Worm (Caenorhabditis elegans) whole organism, L3 larva: ENCODE data around the gene F25H9.6.

Experiments
- ama-1 ChIP-seq: fragments of 150-350 bp; optimal IDR thresholded peaks from 2 replicates; lab custom pipeline; 2018
- elt-2 ChIP-seq: sonication (generic microtip); optimal IDR thresholded peaks from 2 replicates; lab custom pipeline; 2016; ENCODE audit warnings: missing genetic modification reagents, mild to moderate bottlenecking, missing genetic modification characterization, missing compliant biosample characterization
- elt-3 ChIP-seq, 3 experiments: fragments of 150-350 bp in 1 of 3; sonication (generic microtip) in 2 of 3; optimal IDR thresholded peaks; 2 replicates in 2 of 3; 4 replicates in 1 of 3; lab custom pipeline; 2014 to 2017; ENCODE audit warnings: missing biosample characterization in 3 of 3, missing genetic modification characterization in 3 of 3
- lin-15B ChIP-seq: fragments of 150-350 bp; optimal IDR thresholded peaks from 2 replicates; lab custom pipeline; 2014; ENCODE audit warnings: missing biosample characterization, missing genetic modification characterization
- lin-39 ChIP-seq: fragments of 150-350 bp; optimal IDR thresholded peaks from 2 replicates; lab custom pipeline; 2018; ENCODE audit warnings: missing biosample characterization, missing genetic modification reagents, missing genetic modification characterization
- mdl-1 ChIP-seq: fragments of 150-350 bp; optimal IDR thresholded peaks from 2 replicates; lab custom pipeline; 2014; ENCODE audit warnings: missing biosample characterization, missing genetic modification characterization
- nfya-1 ChIP-seq: sonication (generic microtip); optimal IDR thresholded peaks from 2 replicates; lab custom pipeline; 2017; ENCODE audit warnings: missing genetic modification characterization, mild to moderate bottlenecking, missing compliant biosample characterization, antibody characterized with exemption, moderate library complexity; ENCODE audit not compliant: insufficient read depth
- nhr-11 ChIP-seq: fragments of 150-350 bp; optimal IDR thresholded peaks from 2 replicates; lab custom pipeline; 2014; ENCODE audit warnings: missing biosample characterization, missing genetic modification characterization
- nhr-28 ChIP-seq: fragments of 150-350 bp; optimal IDR thresholded peaks from 2 replicates; lab custom pipeline; 2014; ENCODE audit warnings: missing biosample characterization, missing genetic modification characterization
- unc-39 ChIP-seq: sonication (generic microtip); optimal IDR thresholded peaks from 4 replicates; lab custom pipeline; 2017; ENCODE audit warnings: missing biosample characterization, missing genetic modification characterization
- unc-62 ChIP-seq: fragments of 150-350 bp; sonication (generic microtip); optimal IDR thresholded peaks from 4 replicates; lab custom pipeline; 2014; ENCODE audit warnings: missing biosample characterization, missing genetic modification reagents, missing genetic modification characterization
- ztf-11 ChIP-seq: fragments of 150-350 bp; optimal IDR thresholded peaks from 2 replicates; lab custom pipeline; 2014; ENCODE audit warnings: missing biosample characterization, missing genetic modification characterization

DNA sequence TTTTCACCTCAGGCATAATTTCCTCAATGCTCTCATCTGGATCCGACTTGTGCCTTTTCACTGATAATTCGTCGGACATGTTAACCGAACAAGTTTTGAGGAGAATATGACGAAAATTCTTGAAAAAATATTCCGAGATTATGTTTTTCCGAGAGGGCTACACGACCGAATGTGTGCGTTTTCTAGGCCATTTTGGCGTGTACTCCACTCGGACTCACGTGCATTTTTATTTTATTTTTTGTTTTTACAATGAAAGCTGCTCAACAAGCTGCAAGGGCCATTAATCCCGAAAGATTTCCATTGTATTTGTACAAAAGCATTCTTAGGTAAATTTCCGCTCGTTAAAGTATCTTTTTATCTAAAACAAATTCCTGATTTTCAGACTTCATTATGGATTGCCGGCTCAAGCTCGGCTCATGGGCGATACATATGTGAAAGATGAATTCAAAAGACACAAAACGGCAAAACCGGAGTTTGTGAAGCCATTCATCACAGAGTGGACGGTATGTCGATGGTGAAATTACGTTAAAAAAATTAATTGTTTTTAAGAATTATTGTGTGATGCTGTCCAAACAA lies at the start of gene F25H9.6, which contains the start of gene F25H9.7:
- TF ChIP-seq nhr-28 (tag; lab: Kevin White, UChicago): no peak
- TF ChIP-seq unc-62 (GFP tag; lab: Kevin White, UChicago): no peak
- TF ChIP-seq lin-39 (tag; lab: Kevin White, UChicago): peak; percentile 49
- no peak for TF ChIP-seq elt-3 (tag; optimal IDR thresholded peaks at IDR 0.05; lab: Kevin White, UChicago)
- TF ChIP-seq nfya-1 (tag; lab: Kevin White, UChicago): peak; percentile 77
- no peak for TF ChIP-seq ama-1 (lab: Kevin White, UChicago)
- TF ChIP-seq mdl-1 (tag; lab: Kevin White, UChicago): peak; percentile 78
- peak; percentile 47 for TF ChIP-seq elt-2 (tag; lab: Kevin White, UChicago)
- no peak for TF ChIP-seq nhr-11
- no peak for TF ChIP-seq unc-39 (tag; lab: Kevin White, UChicago)
- TF ChIP-seq lin-15B (tag; lab: Kevin White, UChicago): peak; percentile 76
- TF ChIP-seq ztf-11 (tag; lab: Kevin White, UChicago): no peak
